Fruit fly (Drosophila melanogaster): ENCODE results near the gene CG12231.

DNA sequence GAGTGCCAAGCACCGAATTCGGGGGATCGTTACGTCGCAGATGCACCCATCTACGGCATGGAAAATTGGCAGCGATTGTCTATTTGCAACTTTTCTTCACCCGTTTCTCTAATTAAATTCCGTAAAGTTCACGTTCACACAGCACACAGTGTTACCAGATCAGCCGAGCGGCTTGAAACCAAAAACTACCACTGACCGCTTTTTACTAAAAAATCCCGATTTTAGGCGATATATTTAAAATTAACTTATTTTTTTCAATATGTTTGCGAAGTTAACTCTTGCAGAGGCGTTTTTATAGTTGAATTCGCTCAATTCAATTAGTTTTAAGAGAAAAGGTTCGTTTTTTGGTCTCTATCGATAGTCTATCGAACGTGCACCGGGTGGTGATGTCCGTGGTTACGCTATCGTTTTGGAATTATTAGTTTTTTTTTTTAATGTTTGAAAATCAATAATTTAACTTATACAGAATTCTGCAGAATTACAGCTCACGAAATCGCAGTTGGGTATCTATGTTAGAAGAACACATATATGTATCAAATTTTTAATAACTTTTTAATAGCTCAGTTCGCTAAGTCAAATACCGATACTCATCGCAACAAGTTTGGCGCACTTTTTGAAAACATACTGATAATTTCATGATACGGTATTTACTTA lies 48.2 kb upstream of the CG12231 start, which contains the start of gene Tao:
- no peak for TF ChIP-seq fd96Ca (GFP tag; IDR thresholded peaks at IDR 0.05)
- TF ChIP-seq CG34367 (tag; optimal IDR thresholded peaks at IDR 0.05) = no peak
- TF ChIP-seq CG10348 (GFP tag; IDR thresholded peaks at IDR 0.05) = no peak
- no peak for TF ChIP-seq CG8301 (tag; optimal IDR thresholded peaks at IDR 0.05)
- no peak for TF ChIP-seq gl (tag; optimal IDR thresholded peaks at IDR 0.05)
- TF ChIP-seq rn (GFP tag; IDR thresholded peaks at IDR 0.05) = no peak
- TF ChIP-seq Ets98B (GFP tag; IDR thresholded peaks at IDR 0.05) = no peak
- no peak for TF ChIP-seq CG32121 (GFP tag; IDR thresholded peaks at IDR 0.05)
- no peak for TF ChIP-seq D1 (tag; optimal IDR thresholded peaks at IDR 0.05)

Measured in whole organism, pupa.